Worm (Caenorhabditis elegans): ENCODE measurements around the gene bath-33.

DNA sequence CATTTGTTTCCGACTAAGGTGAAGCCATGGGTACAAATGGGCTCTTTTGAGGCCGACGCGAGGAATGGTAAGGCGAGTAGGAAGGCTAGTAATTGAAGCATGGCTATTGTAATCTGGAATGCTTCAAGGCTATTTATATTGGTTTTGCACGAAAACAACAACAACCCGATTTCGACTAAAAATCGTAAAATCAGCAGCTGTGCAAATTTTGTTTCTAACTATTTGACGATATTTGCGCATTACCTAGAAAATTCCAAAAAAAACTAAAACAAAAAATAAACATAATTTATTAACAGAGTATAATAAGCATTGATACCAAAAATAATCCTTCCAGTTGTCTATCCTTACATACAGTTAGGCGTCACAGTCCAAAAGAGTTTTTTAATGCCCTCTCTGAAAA is 10.8 kb downstream of the bath-33 start, which contains the start of gene clec-20:
- TF ChIP-seq him-1 (tag; optimal IDR thresholded peaks at IDR 0.05) (no peak), W03F9.2 (tag; optimal IDR thresholded peaks at IDR 0.05) (no peak)
